Worm (Caenorhabditis elegans) whole organism, L1 larva: ENCODE results near the gene M04B2.4.

Source experiments
- C16A3.4 ChIP-seq: fragments of 150-350 bp; optimal IDR thresholded peaks from 2 replicates; lab custom pipeline; 2014; ENCODE audit warnings: missing biosample characterization, missing genetic modification characterization
- C34B4.2 ChIP-seq: sonication (generic microtip); optimal IDR thresholded peaks from 2 replicates; lab custom pipeline; 2017; ENCODE audit warnings: mild to moderate bottlenecking, missing genetic modification characterization, missing compliant biosample characterization
- Y116A8C.19 ChIP-seq: sonication (generic microtip); optimal IDR thresholded peaks from 2 replicates; lab custom pipeline; 2016; ENCODE audit warnings: missing compliant biosample characterization, missing genetic modification characterization, borderline replicate concordance
- alr-1 ChIP-seq: fragments of 200-800 bp; sonication (Bioruptor generic); optimal IDR thresholded peaks from 2 replicates; lab custom pipeline; 2018; ENCODE audit warnings: borderline replicate concordance, mild to moderate bottlenecking, missing genetic modification characterization, missing compliant biosample characterization
- ama-1 ChIP-seq: fragments of 150-350 bp; optimal IDR thresholded peaks from 2 replicates; lab custom pipeline; 2014
- blmp-1 ChIP-seq: fragments of 150-350 bp; optimal IDR thresholded peaks from 2 replicates; lab custom pipeline; 2014; ENCODE audit warnings: missing biosample characterization, missing genetic modification characterization
- ceh-82 ChIP-seq, 3 experiments: fragments of 150-350 bp in 1 of 3; sonication (generic microtip) in 2 of 3; optimal IDR thresholded peaks; 2 replicates each; lab custom pipeline; 2014 to 2017; ENCODE audit warnings: missing biosample characterization in 3 of 3, missing genetic modification characterization in 3 of 3
- ceh-88 ChIP-seq: fragments of 200-800 bp; sonication (Bioruptor generic); IDR thresholded peaks from 2 replicates; pipeline ENCODE4 v1.3.6; 2022; ENCODE audit warnings: missing genetic modification characterization, missing compliant biosample characterization
- efl-3 ChIP-seq: fragments of 200-800 bp; sonication (Bioruptor generic); optimal IDR thresholded peaks from 2 replicates; lab custom pipeline; 2018; ENCODE audit warnings: mild to moderate bottlenecking, missing genetic modification characterization, missing compliant biosample characterization
- egl-13 ChIP-seq: sonication (generic microtip); optimal IDR thresholded peaks from 2 replicates; lab custom pipeline; 2016; ENCODE audit warnings: missing genotype, missing genetic modification reagents, missing genetic modification characterization, missing compliant biosample characterization
- egl-27 ChIP-seq, 2 experiments: fragments of 150-350 bp in 1 of 2; sonication (generic microtip); optimal IDR thresholded peaks; 3 replicates each; lab custom pipeline; 2017 to 2018; ENCODE audit warnings: missing biosample characterization in 2 of 2, missing genetic modification characterization in 2 of 2, missing genetic modification reagents in 2 of 2
- elt-3 ChIP-seq, 6 experiments: fragments of 150-350 bp in 1 of 6; sonication (generic microtip); optimal IDR thresholded peaks; 2 replicates each; lab custom pipeline; 2017 to 2018; ENCODE audit warnings: missing biosample characterization in 6 of 6, missing genetic modification characterization in 6 of 6, inconsistent platforms in 1 of 6
- ets-5 ChIP-seq: fragments of 200-800 bp; sonication (Bioruptor generic); IDR thresholded peaks from 2 replicates; pipeline ENCODE4 v1.3.6; 2022; ENCODE audit warnings: missing genetic modification characterization, missing compliant biosample characterization
- fkh-10 ChIP-seq: sonication (generic microtip); optimal IDR thresholded peaks from 2 replicates; lab custom pipeline; 2017; ENCODE audit warnings: missing biosample characterization, missing genetic modification reagents, missing genetic modification characterization
- fkh-8 ChIP-seq: sonication (generic microtip); optimal IDR thresholded peaks from 2 replicates; lab custom pipeline; 2016; ENCODE audit warnings: mild to moderate bottlenecking, missing genetic modification characterization, missing compliant biosample characterization
- hlh-17 ChIP-seq: fragments of 200-800 bp; sonication (Bioruptor generic); optimal IDR thresholded peaks from 2 replicates; lab custom pipeline; 2018; ENCODE audit warnings: missing genetic modification characterization, mild to moderate bottlenecking, missing compliant biosample characterization, moderate library complexity, borderline replicate concordance
- hlh-4 ChIP-seq: sonication (generic microtip); optimal IDR thresholded peaks from 2 replicates; lab custom pipeline; 2016; ENCODE audit warnings: mild to moderate bottlenecking, missing genetic modification characterization, missing compliant biosample characterization
- isw-1 ChIP-seq: fragments of 200-800 bp; sonication (Bioruptor generic); IDR thresholded peaks from 2 replicates; pipeline ENCODE4 v1.3.6; 2022; ENCODE audit warnings: missing genetic modification characterization, missing compliant biosample characterization
- jun-1 ChIP-seq: fragments of 150-350 bp; optimal IDR thresholded peaks from 2 replicates; lab custom pipeline; 2014; ENCODE audit warnings: missing biosample characterization, missing genetic modification reagents, missing genetic modification characterization
- lin-14 ChIP-seq: fragments of 200-800 bp; sonication (Bioruptor generic); optimal IDR thresholded peaks from 2 replicates; lab custom pipeline; 2018; ENCODE audit warnings: mild to moderate bottlenecking, missing genetic modification characterization, moderate library complexity, missing compliant biosample characterization
- lin-35 ChIP-seq, 2 experiments: fragments of 150-350 bp; optimal IDR thresholded peaks; 2 replicates each; lab custom pipeline; 2014; ENCODE audit warnings: missing biosample characterization in 2 of 2, missing genetic modification characterization in 2 of 2, missing genetic modification reagents in 2 of 2
- lin-39 ChIP-seq: fragments of 150-350 bp; optimal IDR thresholded peaks from 2 replicates; lab custom pipeline; 2014; ENCODE audit warnings: missing biosample characterization, missing genetic modification reagents, missing genetic modification characterization
- lsy-2 ChIP-seq, 2 experiments: fragments of 150-350 bp; optimal IDR thresholded peaks; 2 replicates each; lab custom pipeline; 2014; ENCODE audit warnings: missing biosample characterization in 2 of 2, missing genetic modification characterization in 2 of 2
- mdl-1 ChIP-seq, 2 experiments: fragments of 150-350 bp; optimal IDR thresholded peaks; 2 replicates each; lab custom pipeline; 2014 to 2017; ENCODE audit warnings: missing biosample characterization in 2 of 2, missing genetic modification characterization in 2 of 2, inconsistent platforms in 1 of 2
- mef-2 ChIP-seq: fragments of 150-350 bp; optimal IDR thresholded peaks from 2 replicates; lab custom pipeline; 2014; ENCODE audit warnings: missing biosample characterization, missing genetic modification characterization
- mep-1 ChIP-seq: fragments of 150-350 bp; optimal IDR thresholded peaks from 2 replicates; lab custom pipeline; 2014; ENCODE audit warnings: missing biosample characterization, missing genetic modification characterization
- nhr-11 ChIP-seq: fragments of 150-350 bp; optimal IDR thresholded peaks from 2 replicates; lab custom pipeline; 2014; ENCODE audit warnings: missing biosample characterization, missing genetic modification characterization
- nhr-12 ChIP-seq: sonication (generic microtip); optimal IDR thresholded peaks from 2 replicates; lab custom pipeline; 2017; ENCODE audit warnings: missing biosample characterization, missing genetic modification characterization
- nhr-19 ChIP-seq: fragments of 200-800 bp; sonication (Bioruptor generic); conservative IDR thresholded peaks from 2 replicates; pipeline ENCODE4 v1.3.6; 2022; ENCODE audit warnings: missing genetic modification characterization, missing compliant biosample characterization
- nhr-71 ChIP-seq: sonication (generic microtip); optimal IDR thresholded peaks from 2 replicates; lab custom pipeline; 2016; ENCODE audit warnings: mild to moderate bottlenecking, missing genetic modification characterization, moderate library complexity, missing compliant biosample characterization
- nhr-76 ChIP-seq: sonication (generic microtip); optimal IDR thresholded peaks from 2 replicates; lab custom pipeline; 2017; ENCODE audit warnings: missing biosample characterization, missing genetic modification characterization
- pag-3 ChIP-seq: sonication (generic microtip); optimal IDR thresholded peaks from 2 replicates; lab custom pipeline; 2017; ENCODE audit warnings: missing genetic modification characterization, mild to moderate bottlenecking, missing compliant biosample characterization, antibody characterized with exemption, borderline replicate concordance; ENCODE audit not compliant: insufficient read depth
- pax-3 ChIP-seq: fragments of 200-800 bp; sonication (Bioruptor generic); optimal IDR thresholded peaks from 2 replicates; lab custom pipeline; 2018; ENCODE audit warnings: mild to moderate bottlenecking, missing genetic modification characterization, moderate library complexity, missing compliant biosample characterization
- pqm-1 ChIP-seq: sonication (generic microtip); optimal IDR thresholded peaks from 3 replicates; lab custom pipeline; 2017; ENCODE audit warnings: missing biosample characterization, missing genetic modification characterization
- snpc-4 ChIP-seq: fragments of 150-350 bp; optimal IDR thresholded peaks from 2 replicates; lab custom pipeline; 2014; ENCODE audit warnings: missing biosample characterization, missing genetic modification characterization
- snu-23 ChIP-seq: sonication (generic microtip); optimal IDR thresholded peaks from 2 replicates; lab custom pipeline; 2016; ENCODE audit warnings: missing genetic modification characterization, missing compliant biosample characterization
- sptf-1 ChIP-seq: fragments of 150-350 bp; optimal IDR thresholded peaks from 2 replicates; lab custom pipeline; 2014; ENCODE audit warnings: missing biosample characterization, missing genetic modification characterization
- swsn-7 ChIP-seq: sonication (generic microtip); optimal IDR thresholded peaks from 2 replicates; lab custom pipeline; 2016; ENCODE audit warnings: missing genetic modification characterization, missing compliant biosample characterization
- unc-130 ChIP-seq: fragments of 150-350 bp; optimal IDR thresholded peaks from 2 replicates; lab custom pipeline; 2017; ENCODE audit warnings: missing biosample characterization, missing genetic modification characterization, inconsistent platforms
- unc-30 ChIP-seq: sonication (generic microtip); optimal IDR thresholded peaks from 2 replicates; lab custom pipeline; 2017; ENCODE audit warnings: missing biosample characterization, missing genetic modification characterization
- unc-62 ChIP-seq: fragments of 150-350 bp; optimal IDR thresholded peaks from 2 replicates; lab custom pipeline; 2014; ENCODE audit warnings: missing biosample characterization, missing genetic modification reagents, missing genetic modification characterization
- unc-86 ChIP-seq: sonication (generic microtip); optimal IDR thresholded peaks from 2 replicates; lab custom pipeline; 2016; ENCODE audit warnings: missing genetic modification characterization, missing compliant biosample characterization
- unc-98 ChIP-seq: fragments of 200-800 bp; sonication (Bioruptor generic); IDR thresholded peaks from 2 replicates; pipeline ENCODE4 v1.3.6; 2022; ENCODE audit warnings: missing genetic modification characterization, missing compliant biosample characterization
- xbp-1 ChIP-seq: sonication (generic microtip); optimal IDR thresholded peaks from 2 replicates; lab custom pipeline; 2016; ENCODE audit warnings: missing genetic modification characterization, missing compliant biosample characterization
- zag-1 ChIP-seq: fragments of 150-350 bp; optimal IDR thresholded peaks from 2 replicates; lab custom pipeline; 2014; ENCODE audit warnings: missing biosample characterization, missing genetic modification characterization
- zip-4 ChIP-seq: fragments of 200-800 bp; sonication (Bioruptor generic); optimal IDR thresholded peaks from 2 replicates; lab custom pipeline; 2018; ENCODE audit warnings: mild to moderate bottlenecking, missing genetic modification characterization, moderate library complexity, missing compliant biosample characterization
- ztf-4 ChIP-seq: fragments of 150-350 bp; optimal IDR thresholded peaks from 2 replicates; lab custom pipeline; 2014; ENCODE audit warnings: missing biosample characterization, missing genetic modification characterization

The M04B2.4 gene

ce11 chrIV:11480027-11480896, 40.6 kb downstream of the M04B2.4 start, which contains the start of the genes mbf-1 and nse-4 (continued):
- TF ChIP-seq nhr-76 (tag; lab: Kevin White, UChicago) (no peak), unc-30 (tag; lab: Kevin White, UChicago) (no peak), fkh-10 (no peak), ets-5 (no peak), efl-3 (GFP tag; lab: Kevin White, UChicago) (no peak), swsn-7 (tag; lab: Kevin White, UChicago) (peak; percentile 81), lsy-2 (tag; optimal IDR thresholded peaks at IDR 0.05; lab: Kevin White, UChicago) (peak; percentile 72 to 79), elt-3 (tag; optimal IDR thresholded peaks at IDR 0.05; lab: Kevin White, UChicago) (no peak), zip-4 (GFP tag; lab: Kevin White, UChicago) (peak; percentile 34), unc-86 (tag; lab: Kevin White, UChicago) (peak; percentile 39), snu-23 (GFP tag; lab: Kevin White, UChicago) (peak; percentile 89), pqm-1 (tag; lab: Kevin White, UChicago) (no peak), xbp-1 (tag; lab: Kevin White, UChicago) (peak; percentile 79), lin-39 (tag; lab: Kevin White, UChicago) (no peak), ama-1 (lab: Kevin White, UChicago) (peak; percentile 36), unc-98 (GFP tag; lab: Robert Waterston, UW) (no peak), nhr-19 (peak; percentile 55), C34B4.2 (tag; lab: Kevin White, UChicago) (no peak), fkh-8 (tag; lab: Kevin White, UChicago) (peak; percentile 31), hlh-4 (tag; lab: Kevin White, UChicago) (no peak), egl-27 (tag; optimal IDR thresholded peaks at IDR 0.05; lab: Kevin White, UChicago) (no peak), unc-62 (GFP tag; lab: Kevin White, UChicago) (no peak), pag-3 (no peak), egl-13 (tag; lab: Kevin White, UChicago) (peak; percentile 45), lin-35 (GFP tag; optimal IDR thresholded peaks at IDR 0.05; lab: Kevin White, UChicago) (peak; percentile 81 to 89), nhr-71 (tag; lab: Kevin White, UChicago) (peak; percentile 81), C16A3.4 (tag; lab: Kevin White, UChicago) (peak; percentile 61), jun-1 (tag; lab: Kevin White, UChicago) (peak; percentile 20), ceh-88 (GFP tag; lab: Robert Waterston, UW) (no peak), mef-2 (tag; lab: Kevin White, UChicago) (no peak), nhr-12 (tag; lab: Kevin White, UChicago) (no peak), ceh-82 (tag; optimal IDR thresholded peaks at IDR 0.05; lab: Kevin White, UChicago) (peak; percentile 54 to 60 (median 59)), snpc-4 (tag; lab: Kevin White, UChicago) (no peak), hlh-17 (GFP tag; lab: Kevin White, UChicago) (no peak), pax-3 (tag; lab: Kevin White, UChicago) (no peak), ztf-4 (tag; lab: Kevin White, UChicago) (no peak)

- no peak for TF ChIP-seq lin-14 (GFP tag; lab: Kevin White, UChicago)
- TF ChIP-seq ztf-4 (tag; lab: Kevin White, UChicago): peak; percentile 6
- TF ChIP-seq unc-62 (GFP tag; lab: Kevin White, UChicago): no peak
- TF ChIP-seq lin-39 (tag; lab: Kevin White, UChicago): no peak
- TF ChIP-seq ceh-88 (GFP tag; lab: Robert Waterston, UW): no peak
- TF ChIP-seq zip-4 (GFP tag; lab: Kevin White, UChicago): no peak
- TF ChIP-seq zag-1: no peak
- TF ChIP-seq ets-5: no peak
- no peak for TF ChIP-seq blmp-1 (tag; lab: Kevin White, UChicago)
- peak; percentile 42 for TF ChIP-seq mep-1
- TF ChIP-seq snu-23 (GFP tag; lab: Kevin White, UChicago): no peak
- no peak for TF ChIP-seq egl-13 (tag; lab: Kevin White, UChicago)
- TF ChIP-seq nhr-11: no peak
- TF ChIP-seq lsy-2 (tag; optimal IDR thresholded peaks at IDR 0.05; lab: Kevin White, UChicago): peak in 1 of 2 experiments; percentile 15
- no peak for TF ChIP-seq sptf-1 (tag; lab: Kevin White, UChicago)
- no peak for TF ChIP-seq unc-98 (GFP tag; lab: Robert Waterston, UW)
- peak; percentile 42 for TF ChIP-seq nhr-71 (tag; lab: Kevin White, UChicago)
- no peak for TF ChIP-seq egl-27 (tag; optimal IDR thresholded peaks at IDR 0.05; lab: Kevin White, UChicago)
- no peak for TF ChIP-seq isw-1 (GFP tag; lab: Robert Waterston, UW)
- TF ChIP-seq alr-1 (tag; lab: Kevin White, UChicago): no peak
- no peak for TF ChIP-seq jun-1 (tag; lab: Kevin White, UChicago)
- TF ChIP-seq mdl-1 (tag; optimal IDR thresholded peaks at IDR 0.05; lab: Kevin White, UChicago): no peak
- no peak for TF ChIP-seq elt-3 (tag; optimal IDR thresholded peaks at IDR 0.05; lab: Kevin White, UChicago)
- TF ChIP-seq Y116A8C.19 (tag; lab: Kevin White, UChicago): no peak
- no peak for TF ChIP-seq pag-3
- TF ChIP-seq pqm-1 (tag; lab: Kevin White, UChicago): no peak
- TF ChIP-seq unc-130 (tag; lab: Kevin White, UChicago): no peak
Observed at ce11 chrIV:11479095-11479494, 41.7 kb downstream of the M04B2.4 start, which contains the start of gene catp-8. Gene catp-8 (minus strand): TSS chrIV:11479251.
